Worm (Caenorhabditis elegans) whole organism, mixed stage, embryonic: ENCODE measurements around the gene trcs-1.

Experiments used
- M03D4.4 ChIP-seq: sonication (generic microtip); optimal IDR thresholded peaks from 2 replicates; lab custom pipeline; 2017; ENCODE audit warnings: mild to moderate bottlenecking, missing genetic modification characterization, missing compliant biosample characterization
- bed-3 ChIP-seq: fragments of 200-800 bp; sonication (Bioruptor generic); optimal IDR thresholded peaks from 3 replicates; lab custom pipeline; 2018; ENCODE audit warnings: mild to moderate bottlenecking, missing genetic modification characterization, moderate library complexity, missing compliant biosample characterization
- blmp-1 ChIP-seq: fragments of 150-350 bp; optimal IDR thresholded peaks from 2 replicates; lab custom pipeline; 2014; ENCODE audit warnings: missing biosample characterization, missing genetic modification characterization
- ceh-39 ChIP-seq: fragments of 150-350 bp; optimal IDR thresholded peaks from 2 replicates; lab custom pipeline; 2014; ENCODE audit warnings: missing biosample characterization, missing genetic modification characterization
- ceh-43 ChIP-seq: fragments of 200-800 bp; sonication (Bioruptor generic); optimal IDR thresholded peaks from 2 replicates; lab custom pipeline; 2018; ENCODE audit warnings: mild to moderate bottlenecking, missing genetic modification characterization, moderate library complexity, missing compliant biosample characterization
- ceh-83 ChIP-seq: fragments of 200-800 bp; sonication (Bioruptor generic); optimal IDR thresholded peaks from 2 replicates; lab custom pipeline; 2018; ENCODE audit warnings: mild to moderate bottlenecking, missing genetic modification characterization, missing compliant biosample characterization
- ces-1 ChIP-seq: fragments of 150-350 bp; optimal IDR thresholded peaks from 2 replicates; lab custom pipeline; 2014; ENCODE audit warnings: missing biosample characterization, missing genetic modification reagents, missing genetic modification characterization
- cnd-1 ChIP-seq: fragments of 200-800 bp; sonication (Bioruptor generic); optimal IDR thresholded peaks from 2 replicates; lab custom pipeline; 2018; ENCODE audit warnings: mild to moderate bottlenecking, missing genetic modification characterization, missing compliant biosample characterization
- drap-1 ChIP-seq: fragments of 200-800 bp; sonication (Bioruptor generic); optimal IDR thresholded peaks from 3 replicates; lab custom pipeline; 2018; ENCODE audit warnings: mild to moderate bottlenecking, missing genetic modification characterization, missing compliant biosample characterization
- elt-1 ChIP-seq: sonication (generic microtip); optimal IDR thresholded peaks from 2 replicates; lab custom pipeline; 2017; ENCODE audit warnings: missing genetic modification characterization, mild to moderate bottlenecking, missing compliant biosample characterization, antibody characterized with exemption, moderate library complexity, borderline replicate concordance; ENCODE audit not compliant: insufficient read depth
- elt-3 ChIP-seq: fragments of 150-350 bp; optimal IDR thresholded peaks from 2 replicates; lab custom pipeline; 2014; ENCODE audit warnings: missing biosample characterization, missing genetic modification characterization
- flh-1 ChIP-seq: fragments of 200-800 bp; sonication (Bioruptor generic); optimal IDR thresholded peaks from 2 replicates; lab custom pipeline; 2018; ENCODE audit warnings: mild to moderate bottlenecking, missing genetic modification characterization, moderate library complexity, missing compliant biosample characterization
- ham-2 ChIP-seq: fragments of 200-800 bp; sonication (Bioruptor generic); optimal IDR thresholded peaks from 2 replicates; lab custom pipeline; 2018; ENCODE audit warnings: mild to moderate bottlenecking, missing genetic modification characterization, missing compliant biosample characterization
- lin-13 ChIP-seq: fragments of 150-350 bp; optimal IDR thresholded peaks from 2 replicates; lab custom pipeline; 2014; ENCODE audit warnings: missing biosample characterization, missing genetic modification characterization
- lin-32 ChIP-seq: fragments of 200-800 bp; sonication (Bioruptor generic); optimal IDR thresholded peaks from 2 replicates; lab custom pipeline; 2018; ENCODE audit warnings: mild to moderate bottlenecking, missing genetic modification characterization, missing compliant biosample characterization
- mab-5 ChIP-seq: fragments of 150-350 bp; optimal IDR thresholded peaks from 2 replicates; lab custom pipeline; 2014; ENCODE audit warnings: missing biosample characterization, missing genetic modification characterization
- mep-1 ChIP-seq: fragments of 150-350 bp; optimal IDR thresholded peaks from 2 replicates; lab custom pipeline; 2017; ENCODE audit warnings: missing biosample characterization, missing genetic modification reagents, missing genetic modification characterization, inconsistent platforms
- nhr-2 ChIP-seq: fragments of 150-350 bp; optimal IDR thresholded peaks from 2 replicates; lab custom pipeline; 2014; ENCODE audit warnings: missing biosample characterization, missing genetic modification characterization
- nhr-237 ChIP-seq: fragments of 150-350 bp; optimal IDR thresholded peaks from 2 replicates; lab custom pipeline; 2014; ENCODE audit warnings: missing biosample characterization, missing genetic modification characterization
- nhr-76 ChIP-seq: sonication (generic microtip); optimal IDR thresholded peaks from 2 replicates; lab custom pipeline; 2017; ENCODE audit warnings: missing biosample characterization, missing genetic modification characterization
- pha-4 ChIP-seq: fragments of 150-350 bp; optimal IDR thresholded peaks from 2 replicates; lab custom pipeline; 2018; ENCODE audit warnings: missing biosample characterization, missing genetic modification reagents, missing genetic modification characterization
- sptf-1 ChIP-seq: sonication (generic microtip); optimal IDR thresholded peaks from 2 replicates; lab custom pipeline; 2017; ENCODE audit warnings: mild to moderate bottlenecking, missing genetic modification characterization, moderate library complexity, missing compliant biosample characterization
- unc-120 ChIP-seq: sonication (generic microtip); optimal IDR thresholded peaks from 2 replicates; lab custom pipeline; 2017; ENCODE audit warnings: missing genetic modification characterization, missing compliant biosample characterization; ENCODE audit not compliant: poor library complexity, severe bottlenecking
- unc-39 ChIP-seq: fragments of 150-350 bp; optimal IDR thresholded peaks from 2 replicates; lab custom pipeline; 2014; ENCODE audit warnings: missing biosample characterization, missing genetic modification characterization
- unc-62 ChIP-seq: fragments of 150-350 bp; optimal IDR thresholded peaks from 2 replicates; lab custom pipeline; 2014; ENCODE audit warnings: missing biosample characterization, missing genetic modification reagents, missing genetic modification characterization
- zip-8 ChIP-seq: fragments of 150-350 bp; optimal IDR thresholded peaks from 2 replicates; lab custom pipeline; 2014; ENCODE audit warnings: missing biosample characterization, missing genetic modification characterization
- ztf-11 ChIP-seq: fragments of 150-350 bp; optimal IDR thresholded peaks from 2 replicates; lab custom pipeline; 2014; ENCODE audit warnings: missing biosample characterization, missing genetic modification characterization

The trcs-1 gene

DNA sequence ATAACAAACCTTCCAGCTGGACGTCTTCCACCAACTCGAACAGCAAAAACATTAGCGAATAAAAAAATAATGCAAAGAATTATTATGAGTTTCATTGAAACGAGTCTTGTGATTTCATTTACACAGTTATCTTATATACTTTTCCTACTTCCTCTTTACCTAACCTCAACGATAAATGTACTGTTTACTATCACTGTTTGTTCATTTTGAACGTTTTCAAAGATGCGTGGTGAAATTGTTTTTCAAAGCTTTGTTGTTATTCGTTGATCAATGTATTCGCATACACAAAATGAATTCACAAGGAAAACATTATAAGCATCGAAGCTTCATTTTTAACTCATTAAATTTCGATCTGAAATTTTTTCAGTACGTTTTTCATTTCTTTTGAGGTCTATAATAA is 33.6 kb upstream of the trcs-1 start, which contains the start of gene W09C2.7:
Gene W09C2.7 (minus strand): TSS at position 101 of the 400 bp plus-strand sequence.
- no peak for TF ChIP-seq ceh-39 (tag; lab: Kevin White, UChicago)

DNA sequence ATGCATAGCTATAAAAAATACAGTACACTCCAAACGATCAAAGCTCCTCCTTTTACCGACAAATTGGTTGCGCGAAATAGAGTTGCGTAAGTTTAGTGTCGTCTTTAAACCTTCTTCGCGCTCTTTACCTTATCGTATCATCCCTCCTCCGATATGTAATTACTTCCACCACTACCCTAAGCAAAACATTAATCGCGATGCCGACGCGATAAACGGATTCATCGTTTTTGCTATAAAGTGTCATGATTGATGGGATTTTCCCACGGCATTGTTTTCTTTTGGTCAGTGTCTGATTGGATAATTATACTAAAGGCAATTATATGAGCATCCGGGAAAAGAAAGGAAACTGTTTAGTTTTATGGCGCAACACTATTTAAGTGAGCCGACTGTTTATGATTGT is 30.2 kb upstream of the trcs-1 start:
- TF ChIP-seq elt-1 (tag; lab: Kevin White, UChicago), result peak; percentile 99
- peak; percentile 30 for TF ChIP-seq ceh-43 (GFP tag; lab: Kevin White, UChicago)
- no peak for TF ChIP-seq sptf-1 (tag; lab: Kevin White, UChicago)
- no peak for TF ChIP-seq pha-4 (tag; lab: Kevin White, UChicago)
- no peak for TF ChIP-seq unc-39 (tag; lab: Kevin White, UChicago)
- TF ChIP-seq mep-1 (tag; lab: Kevin White, UChicago), result no peak
- TF ChIP-seq unc-120 (tag; lab: Kevin White, UChicago), result no peak
- TF ChIP-seq unc-62 (GFP tag; lab: Kevin White, UChicago), result peak; percentile 9
- peak; percentile 27 for TF ChIP-seq nhr-2 (tag; lab: Kevin White, UChicago)

DNA sequence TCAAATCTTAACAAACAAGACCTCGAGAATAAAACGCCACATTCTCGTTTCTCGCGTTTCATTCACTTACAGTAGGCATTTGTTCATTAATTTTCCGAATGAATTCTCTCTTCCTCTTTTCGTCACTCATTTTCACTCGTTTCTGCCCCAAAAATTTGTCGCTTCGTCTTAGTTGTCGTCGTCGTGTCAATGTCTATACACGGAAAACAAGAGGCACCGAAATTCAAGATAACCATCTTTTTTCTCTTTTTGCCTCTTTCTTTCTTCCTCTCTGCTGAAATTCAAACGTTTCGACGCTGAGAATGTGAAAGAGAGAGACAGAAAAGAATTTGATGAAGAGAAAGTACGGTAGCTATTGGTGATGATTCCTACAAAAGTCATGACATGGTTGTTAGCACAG is 29.4 kb upstream of the trcs-1 start:
- TF ChIP-seq elt-1 (tag; lab: Kevin White, UChicago) (peak; percentile 89), ceh-83 (GFP tag; lab: Kevin White, UChicago) (no peak)

DNA sequence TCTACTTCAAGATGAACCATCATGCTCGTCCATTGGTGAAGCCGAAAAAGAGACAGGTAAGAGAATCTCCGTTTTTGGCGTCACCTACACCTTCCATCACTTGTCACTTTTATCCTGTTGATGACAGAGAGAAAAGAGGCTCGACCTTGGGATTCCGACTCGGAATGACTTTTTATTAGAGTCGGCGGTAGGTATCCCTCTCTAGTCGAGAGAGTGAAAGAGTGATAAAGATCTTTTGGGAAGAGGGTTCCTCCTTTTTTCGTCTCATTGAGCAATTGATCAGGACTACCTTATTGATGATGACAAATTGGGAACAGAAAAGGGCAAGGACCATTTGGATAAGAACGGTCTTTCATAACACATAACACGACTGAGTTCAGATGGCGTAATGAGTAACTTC is 28.7 kb upstream of the trcs-1 start:
- TF ChIP-seq nhr-2 (tag; lab: Kevin White, UChicago) (peak; percentile 18), elt-1 (tag; lab: Kevin White, UChicago) (peak; percentile 98), blmp-1 (no peak), cnd-1 (tag; lab: Kevin White, UChicago) (no peak), lin-32 (GFP tag; lab: Kevin White, UChicago) (no peak), unc-62 (GFP tag; lab: Kevin White, UChicago) (peak; percentile 52)
- TF ChIP-seq, all 35 proteins: peak for 3

DNA sequence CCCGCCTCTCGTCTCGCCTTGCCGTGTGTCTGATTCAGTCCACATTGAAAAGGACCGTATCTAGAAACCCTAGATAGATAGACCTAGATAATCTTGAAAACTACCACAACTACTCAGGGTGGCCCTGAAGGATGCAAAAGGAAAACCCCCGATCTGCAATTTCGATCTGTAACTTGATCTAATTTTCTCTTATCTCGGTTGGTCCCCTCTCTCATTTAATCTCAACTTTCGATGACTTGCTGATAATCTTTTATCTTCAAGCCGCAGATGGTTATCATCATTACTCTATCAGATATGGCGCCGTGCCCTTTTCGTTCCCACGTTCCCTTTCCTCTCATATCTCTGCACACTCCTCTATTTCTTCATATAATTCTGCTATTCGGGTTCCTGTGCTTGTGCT is 26.9 kb upstream of the trcs-1 start:
- TF ChIP-seq flh-1 (GFP tag; lab: Kevin White, UChicago) (no peak), ham-2 (GFP tag; lab: Kevin White, UChicago) (peak; percentile 56), elt-1 (tag; lab: Kevin White, UChicago) (peak; percentile 100)

DNA sequence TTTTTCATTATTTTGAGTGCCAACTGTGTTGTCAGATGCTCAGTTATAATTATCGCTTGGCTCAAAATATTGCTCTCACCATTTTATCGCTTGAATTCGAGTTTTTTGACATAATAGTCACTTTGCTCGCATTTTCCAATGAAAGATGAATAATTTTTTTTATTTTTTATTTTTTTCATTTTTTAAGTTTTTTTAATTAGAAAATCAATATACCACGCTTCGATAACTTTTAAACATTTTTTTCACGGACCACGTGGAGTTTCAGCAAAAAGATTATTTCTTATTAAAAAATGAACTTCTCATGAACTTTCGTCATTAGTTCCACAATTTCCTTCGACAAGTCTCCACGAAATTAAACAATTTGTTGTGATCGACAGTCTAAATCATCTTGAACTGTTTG is 26.1 kb upstream of the trcs-1 start, which contains the start of gene elt-1:
Gene elt-1 (plus strand): TSS at position 301 of the 400 bp plus-strand sequence.
- TF ChIP-seq elt-3, result no peak
- no peak for TF ChIP-seq ceh-83 (GFP tag; lab: Kevin White, UChicago)
- TF ChIP-seq ces-1 (GFP tag; lab: Kevin White, UChicago), result no peak
- TF ChIP-seq nhr-237, result no peak
- no peak for TF ChIP-seq ceh-39 (tag; lab: Kevin White, UChicago)
- TF ChIP-seq mep-1 (tag; lab: Kevin White, UChicago), result no peak
- TF ChIP-seq nhr-76 (tag; lab: Kevin White, UChicago), result no peak
- no peak for TF ChIP-seq M03D4.4 (tag; lab: Kevin White, UChicago)
- TF ChIP-seq zip-8 (tag; lab: Kevin White, UChicago), result no peak
- TF ChIP-seq elt-1 (tag; lab: Kevin White, UChicago), result no peak
- no peak for TF ChIP-seq blmp-1
- TF ChIP-seq ceh-43 (GFP tag; lab: Kevin White, UChicago), result no peak
- TF ChIP-seq nhr-2 (tag; lab: Kevin White, UChicago), result no peak
- TF ChIP-seq mab-5, result no peak
- no peak for TF ChIP-seq lin-32 (GFP tag; lab: Kevin White, UChicago)
- no peak for TF ChIP-seq drap-1 (GFP tag; lab: Kevin White, UChicago)
- TF ChIP-seq lin-13 (tag; lab: Kevin White, UChicago), result no peak
- no peak for TF ChIP-seq bed-3 (GFP tag; lab: Kevin White, UChicago)
- no peak for TF ChIP-seq ztf-11 (tag; lab: Kevin White, UChicago)
- no peak for TF ChIP-seq unc-62 (GFP tag; lab: Kevin White, UChicago)
